Fruit fly (Drosophila melanogaster) whole organism, embryonic: Measurements from ENCODE around the gene Spx.

Experiments used
- Asciz ChIP-seq: fragments of 200-800 bp; sonication (Bioruptor generic); optimal IDR thresholded peaks from 2 replicates; lab custom pipeline; 2017; ENCODE audit warnings: missing biosample characterization, mild to moderate bottlenecking, missing genetic modification characterization, missing genetic modification reagents
- B-H1 ChIP-seq: fragments of 200-800 bp; sonication (Bioruptor generic); IDR thresholded peaks from 3 replicates; pipeline ENCODE4 v1.3.6; 2022; ENCODE audit warnings: missing biosample characterization, missing genetic modification characterization
- Bdp1 ChIP-seq: fragments of 200-800 bp; sonication (Bioruptor generic); optimal IDR thresholded peaks from 3 replicates; lab custom pipeline; 2016; ENCODE audit warnings: missing biosample characterization, missing genetic modification characterization
- CG10267 ChIP-seq: fragments of 200-800 bp; sonication (Bioruptor generic); optimal IDR thresholded peaks from 2 replicates; lab custom pipeline; 2018; ENCODE audit warnings: missing biosample characterization, mild to moderate bottlenecking, missing genetic modification characterization, moderate library complexity
- CG10543 ChIP-seq: fragments of 200-800 bp; sonication (Bioruptor generic); optimal IDR thresholded peaks from 3 replicates; lab custom pipeline; 2017; ENCODE audit warnings: missing biosample characterization, mild to moderate bottlenecking, missing genetic modification characterization, moderate library complexity
- CG11247 ChIP-seq: fragments of 200-800 bp; sonication (Bioruptor generic); IDR thresholded peaks from 2 replicates; pipeline ENCODE4 v1.3.6; 2022; ENCODE audit warnings: missing biosample characterization, missing genetic modification characterization
- CG11398 ChIP-seq: fragments of 200-800 bp; sonication (Bioruptor generic); optimal IDR thresholded peaks from 2 replicates; lab custom pipeline; 2016; ENCODE audit warnings: missing biosample characterization, missing genetic modification characterization
- CG1233 ChIP-seq: fragments of 200-800 bp; sonication (Bioruptor generic); optimal IDR thresholded peaks from 4 replicates; lab custom pipeline; 2018; ENCODE audit warnings: missing biosample characterization, mild to moderate bottlenecking, missing genetic modification characterization
- CG12391 ChIP-seq: fragments of 200-800 bp; sonication (Bioruptor generic); optimal IDR thresholded peaks from 3 replicates; lab custom pipeline; 2018; ENCODE audit warnings: missing biosample characterization, mild to moderate bottlenecking, missing genetic modification characterization, moderate library complexity
- CG12769 ChIP-seq: fragments of 200-800 bp; sonication (Bioruptor generic); optimal IDR thresholded peaks from 2 replicates; lab custom pipeline; 2019; ENCODE audit warnings: missing biosample characterization, mild to moderate bottlenecking, missing genetic modification characterization, moderate library complexity
- CG15269 ChIP-seq: fragments of 200-800 bp; sonication (Bioruptor generic); optimal IDR thresholded peaks from 2 replicates; lab custom pipeline; 2018; ENCODE audit warnings: missing biosample characterization, mild to moderate bottlenecking, missing genetic modification characterization, moderate library complexity
- CG15479 ChIP-seq: fragments of 200-800 bp; sonication (Bioruptor generic); optimal IDR thresholded peaks from 3 replicates; lab custom pipeline; 2019; ENCODE audit warnings: missing biosample characterization, mild to moderate bottlenecking, missing genetic modification characterization, moderate library complexity
- CG15601 ChIP-seq: fragments of 200-800 bp; sonication (Bioruptor generic); optimal IDR thresholded peaks from 3 replicates; lab custom pipeline; 2019; ENCODE audit warnings: missing biosample characterization, mild to moderate bottlenecking, missing genetic modification characterization, moderate library complexity
- CG17361 ChIP-seq: fragments of 200-800 bp; sonication (Bioruptor generic); IDR thresholded peaks from 3 replicates; pipeline ENCODE4 v1.3.6; 2022; ENCODE audit warnings: missing biosample characterization, missing genetic modification characterization
- CG17612 ChIP-seq: fragments of 200-800 bp; sonication (Bioruptor generic); IDR thresholded peaks from 2 replicates; pipeline ENCODE4 v1.3.6; 2022; ENCODE audit warnings: missing biosample characterization, missing genetic modification characterization
- CG18476 ChIP-seq: fragments of 200-800 bp; sonication (Bioruptor generic); optimal IDR thresholded peaks from 2 replicates; lab custom pipeline; 2016; ENCODE audit warnings: missing biosample characterization, mild to moderate bottlenecking, missing genetic modification characterization
- CG18619 ChIP-seq: fragments of 200-800 bp; sonication (Bioruptor generic); optimal IDR thresholded peaks from 3 replicates; lab custom pipeline; 2017; ENCODE audit warnings: missing biosample characterization, mild to moderate bottlenecking, missing genetic modification characterization
- CG2889 ChIP-seq: fragments of 200-800 bp; sonication (Bioruptor generic); IDR thresholded peaks from 3 replicates; pipeline ENCODE4 v1.3.6; 2022; ENCODE audit warnings: missing biosample characterization, missing genetic modification characterization
- CG3163 ChIP-seq: fragments of 200-800 bp; sonication (Bioruptor generic); optimal IDR thresholded peaks from 3 replicates; lab custom pipeline; 2016; ENCODE audit warnings: missing biosample characterization, missing genetic modification characterization
- CG32532 ChIP-seq: fragments of 200-800 bp; sonication (Bioruptor generic); IDR thresholded peaks from 2 replicates; pipeline ENCODE4 v1.3.6; 2022; ENCODE audit warnings: missing biosample characterization, missing genetic modification characterization
- CG3281 ChIP-seq: fragments of 200-800 bp; sonication (Bioruptor generic); optimal IDR thresholded peaks from 3 replicates; lab custom pipeline; 2017; ENCODE audit warnings: missing biosample characterization, mild to moderate bottlenecking, missing genetic modification characterization
- CG4617 ChIP-seq: fragments of 200-800 bp; sonication (Bioruptor generic); optimal IDR thresholded peaks from 3 replicates; lab custom pipeline; 2016; ENCODE audit warnings: missing biosample characterization, missing genetic modification characterization, borderline replicate concordance
- CG5245 ChIP-seq: fragments of 200-800 bp; sonication (Bioruptor generic); optimal IDR thresholded peaks from 3 replicates; lab custom pipeline; 2016; ENCODE audit warnings: missing biosample characterization, missing genetic modification characterization
- CG7987 ChIP-seq: fragments of 200-800 bp; sonication (Bioruptor generic); optimal IDR thresholded peaks from 2 replicates; lab custom pipeline; 2018; ENCODE audit warnings: missing biosample characterization, mild to moderate bottlenecking, missing genetic modification characterization, moderate library complexity
- CG8290 ChIP-seq, 3 experiments: fragments of 200-800 bp; sonication (Bioruptor generic); optimal IDR thresholded peaks; 2 replicates each; lab custom pipeline; 2016 to 2019; ENCODE audit warnings: missing biosample characterization in 3 of 3, missing genetic modification characterization in 3 of 3, mild to moderate bottlenecking in 2 of 3, moderate library complexity in 1 of 3
- CG9727 ChIP-seq: fragments of 200-800 bp; sonication (Bioruptor generic); optimal IDR thresholded peaks from 3 replicates; lab custom pipeline; 2017; ENCODE audit warnings: missing biosample characterization, mild to moderate bottlenecking, missing genetic modification characterization
- CG9797 ChIP-seq: fragments of 200-800 bp; sonication (Bioruptor generic); optimal IDR thresholded peaks from 3 replicates; lab custom pipeline; 2018; ENCODE audit warnings: missing biosample characterization, mild to moderate bottlenecking, missing genetic modification characterization
- Dref ChIP-seq: fragments of 200-800 bp; sonication (Bioruptor generic); IDR thresholded peaks from 2 replicates; pipeline ENCODE4 v1.3.6; 2022; ENCODE audit warnings: missing biosample characterization, missing genetic modification characterization
- Fer1 ChIP-seq: fragments of 200-800 bp; sonication (Bioruptor generic); optimal IDR thresholded peaks from 2 replicates; lab custom pipeline; 2017; ENCODE audit warnings: missing biosample characterization, mild to moderate bottlenecking, missing genetic modification characterization
- Hmr ChIP-seq: fragments of 200-800 bp; sonication (Bioruptor generic); optimal IDR thresholded peaks from 3 replicates; lab custom pipeline; 2017; ENCODE audit warnings: mild to moderate bottlenecking, missing biosample characterization, missing genetic modification reagents, missing genetic modification characterization
- MESR4 ChIP-seq: fragments of 200-800 bp; sonication (Bioruptor generic); optimal IDR thresholded peaks from 2 replicates; lab custom pipeline; 2018; ENCODE audit warnings: missing biosample characterization, mild to moderate bottlenecking, missing genetic modification characterization, moderate library complexity
- NK7.1 ChIP-seq: fragments of 200-800 bp; sonication (Bioruptor generic); optimal IDR thresholded peaks from 3 replicates; lab custom pipeline; 2016; ENCODE audit warnings: missing biosample characterization, missing genetic modification characterization
- Nf-YA ChIP-seq: fragments of 200-800 bp; sonication (Bioruptor generic); IDR thresholded peaks from 2 replicates; pipeline ENCODE4 v1.3.6; 2022; ENCODE audit warnings: missing biosample characterization, missing genetic modification characterization
- Poxn ChIP-seq: fragments of 200-800 bp; sonication (Bioruptor generic); IDR thresholded peaks from 2 replicates; pipeline ENCODE4 v1.3.6; 2022; ENCODE audit warnings: missing biosample characterization, missing genetic modification characterization
- Sry-δ ChIP-seq: fragments of 200-800 bp; sonication (Bioruptor generic); optimal IDR thresholded peaks from 2 replicates; lab custom pipeline; 2016; ENCODE audit warnings: missing biosample characterization, missing genetic modification characterization
- bigmax ChIP-seq: fragments of 200-800 bp; sonication (Bioruptor generic); optimal IDR thresholded peaks from 2 replicates; lab custom pipeline; 2018; ENCODE audit warnings: missing biosample characterization, mild to moderate bottlenecking, missing genetic modification characterization
- cg ChIP-seq: fragments of 200-800 bp; sonication (Bioruptor generic); optimal IDR thresholded peaks from 3 replicates; lab custom pipeline; 2019; ENCODE audit warnings: missing biosample characterization, mild to moderate bottlenecking, missing genetic modification characterization, moderate library complexity
- dimm ChIP-seq: fragments of 200-800 bp; sonication (Bioruptor generic); IDR thresholded peaks from 2 replicates; pipeline ENCODE4 v1.3.6; 2022; ENCODE audit warnings: missing biosample characterization, missing genetic modification characterization
- fru ChIP-seq: fragments of >200 bp; optimal IDR thresholded peaks from 2 replicates; lab custom pipeline; 2017
- gce ChIP-seq: fragments of 200-800 bp; sonication (Bioruptor generic); IDR thresholded peaks from 3 replicates; pipeline ENCODE4 v1.3.6; 2022; ENCODE audit warnings: missing biosample characterization, missing genetic modification characterization
- gsb-n ChIP-seq: fragments of 200-800 bp; sonication (Bioruptor generic); optimal IDR thresholded peaks from 3 replicates; lab custom pipeline; 2018; ENCODE audit warnings: missing biosample characterization, mild to moderate bottlenecking, missing genetic modification characterization
- inv ChIP-seq: fragments of 200-800 bp; sonication (Bioruptor generic); IDR thresholded peaks from 2 replicates; pipeline ENCODE4 v1.3.6; 2022; ENCODE audit warnings: missing biosample characterization, missing genetic modification characterization; ENCODE audit not compliant: partially characterized antibody
- nerfin-2 ChIP-seq: fragments of 200-800 bp; sonication (Bioruptor generic); IDR thresholded peaks from 2 replicates; pipeline ENCODE4 v1.3.6; 2022; ENCODE audit warnings: missing biosample characterization, missing genetic modification characterization; ENCODE audit not compliant: partially characterized antibody
- pho ChIP-seq: fragments of 200-800 bp; sonication (Bioruptor generic); optimal IDR thresholded peaks from 2 replicates; lab custom pipeline; 2016; ENCODE audit warnings: missing biosample characterization, missing genetic modification characterization
- phol ChIP-seq: fragments of 200-800 bp; sonication (Bioruptor generic); optimal IDR thresholded peaks from 3 replicates; lab custom pipeline; 2018; ENCODE audit warnings: missing biosample characterization, mild to moderate bottlenecking, missing genetic modification characterization, moderate library complexity
- pzg ChIP-seq: fragments of 200-800 bp; sonication (Bioruptor generic); optimal IDR thresholded peaks from 3 replicates; lab custom pipeline; 2018; ENCODE audit warnings: missing biosample characterization, mild to moderate bottlenecking, missing genetic modification characterization, moderate library complexity
- scrt ChIP-seq: fragments of 200-800 bp; sonication (Bioruptor generic); optimal IDR thresholded peaks from 2 replicates; lab custom pipeline; 2018; ENCODE audit warnings: missing biosample characterization, mild to moderate bottlenecking, missing genetic modification characterization, moderate library complexity
- sna ChIP-seq: fragments of 200-800 bp; sonication (Bioruptor generic); IDR thresholded peaks from 2 replicates; pipeline ENCODE4 v1.3.6; 2022; ENCODE audit warnings: missing biosample characterization, missing genetic modification characterization; ENCODE audit not compliant: partially characterized antibody
- sqz ChIP-seq: fragments of 200-800 bp; sonication (Bioruptor generic); optimal IDR thresholded peaks from 3 replicates; lab custom pipeline; 2018; ENCODE audit warnings: missing biosample characterization, mild to moderate bottlenecking, missing genetic modification characterization

Spx gene

DNA sequence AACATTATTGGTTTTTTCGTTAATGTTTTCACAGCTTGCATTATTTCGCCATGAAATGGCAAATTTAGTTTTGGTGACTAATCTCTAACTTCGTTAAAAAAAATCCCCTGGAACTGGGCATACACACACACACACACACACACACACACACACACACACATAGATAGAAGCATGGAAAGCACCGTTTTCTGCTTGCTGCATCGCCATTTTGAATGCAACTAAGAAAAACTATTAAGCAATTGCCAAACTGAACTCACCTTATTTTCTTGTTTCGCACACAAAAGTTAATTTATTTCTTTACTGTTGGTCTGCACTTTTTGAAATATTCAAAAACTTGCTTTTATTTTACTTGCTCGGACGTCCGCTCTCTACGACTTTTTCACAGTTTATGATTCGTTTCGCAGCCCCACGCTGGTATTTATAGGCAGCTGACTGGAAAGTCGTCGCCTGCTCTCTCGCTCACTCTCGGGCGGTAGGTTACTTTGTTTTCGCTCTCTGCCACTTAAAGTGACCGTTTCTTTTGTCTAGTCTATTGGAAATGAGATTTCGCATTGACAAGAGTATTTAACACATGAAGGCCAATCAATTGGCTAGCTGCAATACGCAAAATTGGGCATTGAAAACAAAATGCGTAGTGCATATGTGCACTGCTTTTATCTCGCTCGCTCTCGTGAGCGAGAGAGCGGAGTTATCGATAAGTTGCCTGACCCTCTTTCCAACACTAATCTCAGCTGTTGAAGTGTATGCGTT is 23.4 kb downstream of the Spx start (continued):
- no peak for TF ChIP-seq CG15269 (tag; lab: Kevin White, UChicago)
- TF ChIP-seq Asciz (GFP tag; lab: Kevin White, UChicago) = no peak
- TF ChIP-seq Bdp1 (GFP tag; lab: Kevin White, UChicago) = no peak
- no peak for TF ChIP-seq nerfin-2
- peak; percentile 87 for TF ChIP-seq cg (GFP tag; lab: Kevin White, UChicago)
- TF ChIP-seq CG4617 (GFP tag; lab: Kevin White, UChicago) = no peak
- TF ChIP-seq MESR4 (GFP tag; lab: Kevin White, UChicago) = peak; percentile 96
- TF ChIP-seq NK7.1 (GFP tag; lab: Kevin White, UChicago) = no peak
- no peak for TF ChIP-seq CG32532
- TF ChIP-seq sqz (GFP tag; lab: Kevin White, UChicago) = peak; percentile 55
- TF ChIP-seq CG18476 (GFP tag; lab: Kevin White, UChicago) = no peak
- TF ChIP-seq CG9727 (GFP tag; lab: Kevin White, UChicago) = peak; percentile 46
- TF ChIP-seq CG17361 (GFP tag; lab: Robert Waterston, UW) = peak; percentile 48; the same call in 2 of the 3 replicates
- TF ChIP-seq Nf-YA = no peak
- TF ChIP-seq B-H1 (GFP tag; lab: Robert Waterston, UW) = no peak
- TF ChIP-seq CG8290 (GFP tag; optimal IDR thresholded peaks at IDR 0.05; lab: Kevin White, UChicago) = no peak
- TF ChIP-seq CG8290 (tag; optimal IDR thresholded peaks at IDR 0.05; lab: Kevin White, UChicago) = peak; percentile 34 to 47
- no peak for TF ChIP-seq sna (GFP tag; lab: Robert Waterston, UW)
- TF ChIP-seq dimm (GFP tag; lab: Robert Waterston, UW) = no peak
- TF ChIP-seq CG18619 (GFP tag; lab: Kevin White, UChicago) = peak; percentile 39
- peak; percentile 10 for TF ChIP-seq CG3281 (GFP tag; lab: Kevin White, UChicago)
- peak; percentile 23 for TF ChIP-seq CG15601 (tag; lab: Kevin White, UChicago)
- TF ChIP-seq CG11398 = peak; percentile 46
- TF ChIP-seq Hmr = no peak
- TF ChIP-seq CG12391 (tag; lab: Kevin White, UChicago) = peak; percentile 6
- TF ChIP-seq fru = no peak
- peak; percentile 89 for TF ChIP-seq gsb-n
- peak; percentile 62 for TF ChIP-seq Dref
- TF ChIP-seq scrt = peak; percentile 34
- TF ChIP-seq pzg (GFP tag; lab: Kevin White, UChicago) = peak; percentile 43
- TF ChIP-seq pho = peak; percentile 30
- TF ChIP-seq CG3163 (GFP tag; lab: Kevin White, UChicago) = peak; percentile 26
- no peak for TF ChIP-seq CG17612 (GFP tag; lab: Robert Waterston, UW)
- no peak for TF ChIP-seq gce
- TF ChIP-seq CG5245 (GFP tag; lab: Kevin White, UChicago) = no peak
- no peak for TF ChIP-seq CG1233 (GFP tag; lab: Kevin White, UChicago)
- TF ChIP-seq CG10543 (GFP tag; lab: Kevin White, UChicago) = peak; percentile 58
- no peak for TF ChIP-seq Poxn (GFP tag; lab: Robert Waterston, UW)
- TF ChIP-seq CG7987 (GFP tag; lab: Kevin White, UChicago) = peak; percentile 19
- no peak for TF ChIP-seq CG12769 (tag; lab: Kevin White, UChicago)
- TF ChIP-seq phol (tag; lab: Kevin White, UChicago) = peak; percentile 33
- TF ChIP-seq Sry-δ (GFP tag; lab: Kevin White, UChicago) = peak; percentile 25
- no peak for TF ChIP-seq CG11247 (GFP tag; lab: Robert Waterston, UW)
- TF ChIP-seq inv (GFP tag; lab: Robert Waterston, UW) = peak; percentile 18; the same call in 1 of the 2 replicates
- TF ChIP-seq Fer1 (GFP tag; lab: Kevin White, UChicago) = peak; percentile 12
- TF ChIP-seq CG15479 (GFP tag; lab: Kevin White, UChicago) = peak; percentile 56
- no peak for TF ChIP-seq CG2889
- TF ChIP-seq CG9797 = peak; percentile 44
- TF ChIP-seq CG10267 (tag; lab: Kevin White, UChicago) = peak; percentile 94
- no peak for TF ChIP-seq bigmax (GFP tag; lab: Kevin White, UChicago)
